Worm (Caenorhabditis elegans): ENCODE results near the gene vmo-1.
"Not testable (repeated sequence)": the region's sequence is repeated elsewhere in the genome, so short reads cannot be mapped to it uniquely, and the experiment has no call there.

vmo-1 gene

DNA sequence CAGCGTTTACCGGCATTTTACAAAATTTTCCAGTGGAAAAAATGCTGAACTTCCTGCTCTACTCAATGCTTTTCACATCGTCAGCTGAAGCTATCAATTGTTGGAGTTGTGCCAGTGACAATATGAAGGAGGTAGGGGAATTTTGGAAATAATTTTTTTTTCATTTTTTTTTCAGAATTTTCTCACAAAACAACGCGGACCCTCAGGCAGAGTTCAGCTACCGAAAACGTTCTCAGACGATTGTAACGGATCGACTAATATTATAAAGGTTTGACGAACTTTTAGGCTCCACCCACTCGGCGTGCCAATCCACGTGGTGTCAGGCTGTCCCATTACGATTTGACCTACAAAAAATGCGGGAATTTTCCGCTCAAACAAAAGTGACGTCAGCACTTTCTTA is 26.7 kb upstream of the vmo-1 start, which contains the start of gene F26F2.8:
TSS of gene F26F2.8 (plus strand) at position 13 of the 400 bp plus-strand sequence.
- TF ChIP-seq hmbx-1 (tag; optimal IDR thresholded peaks at IDR 0.05) (no peak), tbx-37 (GFP tag; conservative IDR thresholded peaks at IDR 0.05) (no peak), hmg-4 (GFP tag; optimal IDR thresholded peaks at IDR 0.05) (no peak), flt-1 (GFP tag; IDR thresholded peaks at IDR 0.05) (no peak), ceh-13 (GFP tag; optimal IDR thresholded peaks at IDR 0.05) (no peak)

DNA sequence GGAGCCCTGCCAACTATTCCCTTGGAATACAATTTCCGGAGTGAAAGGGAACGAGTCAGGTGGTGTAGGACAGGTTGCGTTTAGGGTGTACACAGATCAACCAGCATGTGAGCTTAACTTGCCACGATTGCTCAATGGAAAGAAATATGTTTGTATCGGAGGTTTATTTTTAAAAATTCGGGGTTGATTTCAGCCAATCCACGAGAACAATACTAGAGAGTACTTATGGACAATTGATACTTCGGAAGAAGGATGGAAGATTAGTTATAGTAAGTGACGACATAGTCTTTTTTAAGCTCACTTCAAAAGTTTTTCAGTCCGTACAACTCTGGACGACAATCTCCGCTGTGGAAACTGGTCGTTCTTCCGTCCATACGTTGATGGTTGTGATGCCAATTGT is 22.0 kb upstream of the vmo-1 start:
- TF ChIP-seq sea-1 (GFP tag; conservative IDR thresholded peaks at IDR 0.05) (no peak), hnd-1 (tag; optimal IDR thresholded peaks at IDR 0.05) (no peak), ceh-36 (tag; optimal IDR thresholded peaks at IDR 0.05) (no peak)

DNA sequence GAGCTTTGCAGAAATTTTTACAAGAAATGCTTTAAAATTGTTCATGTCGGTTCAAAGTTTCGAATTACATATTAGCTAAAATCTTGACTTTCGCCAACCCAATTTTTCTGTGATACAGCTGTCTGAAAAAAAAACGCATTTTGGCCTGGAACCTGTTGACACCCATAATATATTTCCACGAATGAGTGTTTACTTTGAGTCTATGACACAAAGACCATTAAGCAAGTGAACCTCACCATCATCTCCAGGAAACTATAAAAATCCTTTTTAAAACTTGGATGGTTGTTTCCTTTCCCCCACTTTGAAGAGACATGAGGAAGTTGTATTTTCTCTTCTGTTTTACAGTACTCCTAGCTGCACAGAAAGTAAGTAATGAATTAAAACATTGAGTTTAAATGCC is 21.4 kb upstream of the vmo-1 start, which contains the start of gene clec-263:
TSS of gene clec-263 (plus strand) at position 301 of the 400 bp plus-strand sequence.
- TF ChIP-seq tra-4 (tag; optimal IDR thresholded peaks at IDR 0.05) (no peak), scrt-1 (GFP tag; IDR thresholded peaks at IDR 0.05) (no peak), hmbx-1 (tag; optimal IDR thresholded peaks at IDR 0.05) (no peak), aly-1 (tag; optimal IDR thresholded peaks at IDR 0.05) (no peak), ceh-13 (GFP tag; optimal IDR thresholded peaks at IDR 0.05) (no peak), F13C5.2 (tag; optimal IDR thresholded peaks at IDR 0.05) (no peak), tbx-11 (GFP tag; IDR thresholded peaks at IDR 0.05) (no peak), flt-1 (GFP tag; IDR thresholded peaks at IDR 0.05) (no peak), ama-1 (optimal IDR thresholded peaks at IDR 0.05) (no peak), pes-1 (GFP tag; IDR thresholded peaks at IDR 0.05) (no peak), hmg-4 (GFP tag; optimal IDR thresholded peaks at IDR 0.05) (no peak), B0310.2 (tag; optimal IDR thresholded peaks at IDR 0.05) (no peak), hnd-1 (tag; optimal IDR thresholded peaks at IDR 0.05) (no peak), ets-7 (tag; optimal IDR thresholded peaks at IDR 0.05) (no peak), ceh-36 (tag; optimal IDR thresholded peaks at IDR 0.05) (no peak)

DNA sequence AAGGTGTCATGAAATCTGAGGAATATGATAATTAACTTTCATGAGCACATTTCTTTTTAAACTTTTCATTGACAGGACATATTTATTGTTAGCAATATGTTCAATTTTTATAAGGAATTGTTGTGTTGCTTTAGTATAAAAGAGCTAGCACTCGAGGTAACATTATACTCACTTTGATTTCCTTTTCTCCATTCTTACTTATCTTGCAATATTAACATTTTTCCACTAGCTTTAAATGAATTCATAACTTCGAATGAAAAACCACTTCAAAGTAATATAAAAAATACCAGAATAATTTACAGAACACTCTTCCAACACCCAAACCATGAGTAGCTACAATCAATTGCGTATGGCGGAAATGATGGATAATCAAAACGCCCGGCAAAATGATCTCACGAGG is 20.5 kb upstream of the vmo-1 start, which contains the start of gene F26F2.5:
TSS of gene F26F2.5 (plus strand) at position 301 of the 400 bp plus-strand sequence.
- TF ChIP-seq sea-1 (GFP tag; conservative IDR thresholded peaks at IDR 0.05) (no peak), ceh-13 (GFP tag; optimal IDR thresholded peaks at IDR 0.05) (no peak), scrt-1 (GFP tag; IDR thresholded peaks at IDR 0.05) (no peak), ama-1 (optimal IDR thresholded peaks at IDR 0.05) (no peak), ets-7 (tag; optimal IDR thresholded peaks at IDR 0.05) (no peak), hnd-1 (tag; optimal IDR thresholded peaks at IDR 0.05) (no peak), tbx-37 (GFP tag; conservative IDR thresholded peaks at IDR 0.05) (no peak), hmbx-1 (tag; optimal IDR thresholded peaks at IDR 0.05) (no peak), ceh-36 (tag; optimal IDR thresholded peaks at IDR 0.05) (no peak)

DNA sequence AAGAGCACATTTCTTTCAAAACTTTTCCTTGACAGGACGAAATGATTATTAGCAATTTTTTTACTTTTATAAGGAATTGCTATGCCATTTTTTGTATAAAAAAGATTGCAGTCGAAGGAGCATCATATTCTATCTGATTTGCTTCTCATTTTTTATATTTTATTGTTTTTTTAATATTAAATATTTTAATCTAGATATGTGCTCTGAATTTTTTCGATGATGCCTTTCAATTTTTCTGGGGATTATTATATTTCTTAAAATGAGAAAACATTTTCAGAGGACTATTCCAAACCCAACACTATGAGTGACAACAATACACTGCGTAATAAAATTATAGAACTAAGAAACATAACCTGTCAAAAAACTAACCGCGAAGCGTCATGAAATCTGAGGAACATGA is 16.1 kb upstream of the vmo-1 start, which contains the start of gene F26F2.4:
TSS of gene F26F2.4 (plus strand) at position 301 of the 400 bp plus-strand sequence.
- TF ChIP-seq tbx-11 (GFP tag; IDR thresholded peaks at IDR 0.05); hmg-4 (GFP tag; optimal IDR thresholded peaks at IDR 0.05); scrt-1 (GFP tag; IDR thresholded peaks at IDR 0.05): not testable (repeated sequence)

DNA sequence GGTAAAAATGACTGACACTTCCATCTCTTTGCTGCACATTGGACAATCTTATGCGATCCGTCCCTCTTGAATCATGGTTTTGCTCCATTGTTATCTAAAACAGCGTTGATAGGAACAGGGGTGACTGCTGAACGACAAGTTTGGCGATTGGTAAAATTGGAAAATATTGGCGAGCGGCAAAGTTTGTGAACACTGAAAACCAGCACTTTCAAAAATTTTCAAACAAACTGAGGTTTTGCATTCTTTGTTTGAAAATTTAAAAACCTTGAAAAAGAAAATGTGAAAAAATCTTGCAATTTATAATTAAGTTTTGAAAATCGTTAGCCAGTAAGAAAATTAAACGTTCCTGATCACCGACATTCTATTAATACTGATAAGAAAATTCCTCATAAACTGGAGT is 13.6 kb upstream of the vmo-1 start, which contains the start of gene F26F2.3:
TSS of gene F26F2.3 (minus strand) at position 101 of the 400 bp plus-strand sequence.
- no peak for TF ChIP-seq scrt-1 (GFP tag; IDR thresholded peaks at IDR 0.05)

DNA sequence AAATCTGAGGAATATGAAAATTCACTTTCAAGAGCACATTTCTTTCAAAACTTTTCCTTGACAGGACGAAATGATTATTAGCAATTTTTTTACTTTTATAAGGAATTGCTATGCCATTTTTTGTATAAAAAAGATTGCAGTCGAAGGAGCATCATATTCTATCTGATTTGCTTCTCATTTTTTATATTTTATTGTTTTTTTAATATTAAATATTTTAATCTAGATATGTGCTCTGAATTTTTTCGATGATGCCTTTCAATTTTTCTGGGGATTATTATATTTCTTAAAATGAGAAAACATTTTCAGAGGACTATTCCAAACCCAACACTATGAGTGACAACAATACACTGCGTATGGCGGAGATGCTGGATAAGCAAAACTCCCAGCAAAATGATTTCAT is 11.2 kb upstream of the vmo-1 start, which contains the start of gene F26F2.13:
TSS of gene F26F2.13 (plus strand) at position 301 of the 400 bp plus-strand sequence.
- TF ChIP-seq B0310.2 (tag; optimal IDR thresholded peaks at IDR 0.05); hnd-1 (tag; optimal IDR thresholded peaks at IDR 0.05); sea-1 (GFP tag; conservative IDR thresholded peaks at IDR 0.05): not testable (repeated sequence)

DNA sequence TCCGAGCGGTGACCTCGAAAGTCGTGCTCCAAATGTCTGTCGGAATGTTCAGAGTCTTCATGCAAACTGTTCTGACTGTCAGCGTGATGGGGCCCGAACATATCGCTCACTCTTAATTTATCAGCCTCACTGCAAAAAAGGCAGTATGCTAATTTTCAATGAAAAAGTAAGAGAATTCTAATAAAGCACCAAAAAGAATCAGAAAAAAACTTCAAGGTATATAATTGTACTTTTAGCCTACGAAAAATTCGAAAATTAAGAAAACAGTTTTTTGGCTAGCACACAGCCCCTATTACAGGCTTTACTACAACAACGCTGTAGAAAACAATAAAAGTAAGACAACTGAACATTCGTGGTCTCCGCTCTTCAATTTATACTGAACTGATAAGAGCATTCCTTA is 8.9 kb upstream of the vmo-1 start, which contains the start of gene F26F2.1:
TSS of gene F26F2.1 (minus strand) at position 101 of the 400 bp plus-strand sequence.
- TF ChIP-seq ets-7 (tag; optimal IDR thresholded peaks at IDR 0.05) (no peak), hnd-1 (tag; optimal IDR thresholded peaks at IDR 0.05) (no peak), B0310.2 (tag; optimal IDR thresholded peaks at IDR 0.05) (no peak), tbx-37 (GFP tag; conservative IDR thresholded peaks at IDR 0.05) (no peak), ceh-13 (GFP tag; optimal IDR thresholded peaks at IDR 0.05) (no peak), hmg-4 (GFP tag; optimal IDR thresholded peaks at IDR 0.05) (no peak), tra-4 (tag; optimal IDR thresholded peaks at IDR 0.05) (no peak), scrt-1 (GFP tag; IDR thresholded peaks at IDR 0.05) (no peak), pes-1 (GFP tag; IDR thresholded peaks at IDR 0.05) (no peak), sea-1 (GFP tag; conservative IDR thresholded peaks at IDR 0.05) (no peak), hmbx-1 (tag; optimal IDR thresholded peaks at IDR 0.05) (no peak), tbx-11 (GFP tag; IDR thresholded peaks at IDR 0.05) (no peak)

DNA sequence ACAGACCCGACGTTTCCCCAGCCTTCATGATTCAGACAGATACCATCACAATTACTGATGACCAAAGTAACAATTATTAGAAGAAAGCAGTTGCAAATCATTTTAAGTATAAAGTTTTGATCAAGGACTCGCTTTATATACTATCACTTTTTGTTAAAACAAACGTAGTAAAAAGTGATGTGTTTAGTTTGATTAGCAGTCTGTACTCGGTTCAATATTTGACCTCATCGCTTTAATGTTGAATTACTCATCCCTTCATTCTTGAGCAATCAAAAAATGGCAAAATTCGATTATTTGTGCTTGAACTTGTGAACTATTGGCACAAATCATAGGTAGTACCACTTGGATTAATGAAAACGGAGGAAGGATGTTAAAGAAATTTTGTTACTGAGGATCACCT is 5.4 kb upstream of the vmo-1 start, which contains the start of gene abf-4:
TSS of gene abf-4 (minus strand) at position 101 of the 400 bp plus-strand sequence.
- TF ChIP-seq ama-1 (optimal IDR thresholded peaks at IDR 0.05) (no peak), ceh-36 (tag; optimal IDR thresholded peaks at IDR 0.05) (no peak), F13C5.2 (tag; optimal IDR thresholded peaks at IDR 0.05) (no peak), flt-1 (GFP tag; IDR thresholded peaks at IDR 0.05) (no peak), B0310.2 (tag; optimal IDR thresholded peaks at IDR 0.05) (no peak), pes-1 (GFP tag; IDR thresholded peaks at IDR 0.05) (no peak), tbx-37 (GFP tag; conservative IDR thresholded peaks at IDR 0.05) (no peak), scrt-1 (GFP tag; IDR thresholded peaks at IDR 0.05) (no peak), tbx-11 (GFP tag; IDR thresholded peaks at IDR 0.05) (no peak), hnd-1 (tag; optimal IDR thresholded peaks at IDR 0.05) (no peak), aly-1 (tag; optimal IDR thresholded peaks at IDR 0.05) (no peak), hmbx-1 (tag; optimal IDR thresholded peaks at IDR 0.05) (no peak), hmg-4 (GFP tag; optimal IDR thresholded peaks at IDR 0.05) (no peak), ceh-13 (GFP tag; optimal IDR thresholded peaks at IDR 0.05) (no peak), sea-1 (GFP tag; conservative IDR thresholded peaks at IDR 0.05) (no peak)

Data from whole organism, early embryonic.